Worm (Caenorhabditis elegans): Measurements from ENCODE around the gene W05B2.2.

W05B2.2 gene

ce11 chrIII:10960387-10960786 is 6.5 kb downstream of the W05B2.2 start:
- TF ChIP-seq efl-1 (optimal IDR thresholded peaks at IDR 0.05) (no peak), efl-1 (GFP tag; optimal IDR thresholded peaks at IDR 0.05 in 1 of 2) (peak in 1 of 2 experiments; percentile 54), blmp-1 (tag; optimal IDR thresholded peaks at IDR 0.05) (no peak), unc-30 (tag; optimal IDR thresholded peaks at IDR 0.05) (no peak), pag-3 (tag; optimal IDR thresholded peaks at IDR 0.05; ENCODE audit: borderline replicate concordance, insufficient read depth) (no peak), grh-1 (GFP tag; IDR thresholded peaks at IDR 0.05) (0 out of 2 replicates have a peak, but pooled peaks have one; percentile 22), jun-1 (tag; optimal IDR thresholded peaks at IDR 0.05) (no peak), ces-1 (GFP tag; optimal IDR thresholded peaks at IDR 0.05) (no peak), mef-2 (tag; optimal IDR thresholded peaks at IDR 0.05) (no peak)

ce11 chrIII:10957710-10958109 is 9.2 kb downstream of the W05B2.2 start:
- TF ChIP-seq fkh-8 (tag; optimal IDR thresholded peaks at IDR 0.05), result no peak
- TF ChIP-seq ztf-11 (tag; optimal IDR thresholded peaks at IDR 0.05), result no peak
- TF ChIP-seq irx-1 (tag; optimal IDR thresholded peaks at IDR 0.05), result no peak
- TF ChIP-seq nhr-11 (tag; optimal IDR thresholded peaks at IDR 0.05), result no peak
- TF ChIP-seq alr-1 (tag; optimal IDR thresholded peaks at IDR 0.05; ENCODE audit: borderline replicate concordance), result no peak
- TF ChIP-seq nhr-77 (tag; optimal IDR thresholded peaks at IDR 0.05), result no peak
- TF ChIP-seq ces-1 (GFP tag; optimal IDR thresholded peaks at IDR 0.05), result no peak
- no peak for TF ChIP-seq xbp-1 (tag; optimal IDR thresholded peaks at IDR 0.05)
- no peak for TF ChIP-seq blmp-1 (tag; optimal IDR thresholded peaks at IDR 0.05)
- no peak for TF ChIP-seq tbx-2 (tag; optimal IDR thresholded peaks at IDR 0.05)
- TF ChIP-seq mef-2 (tag; optimal IDR thresholded peaks at IDR 0.05), result no peak
- TF ChIP-seq nhr-71 (tag; optimal IDR thresholded peaks at IDR 0.05), result no peak

ce11 chrIII:10957236-10957635 is 9.7 kb downstream of the W05B2.2 start:
- no peak for TF ChIP-seq lir-3 (tag; optimal IDR thresholded peaks at IDR 0.05; ENCODE audit: poor library complexity)
- TF ChIP-seq nhr-71 (tag; optimal IDR thresholded peaks at IDR 0.05), result peak; percentile 4
- TF ChIP-seq nhr-12 (tag; optimal IDR thresholded peaks at IDR 0.05), result no peak
- no peak for TF ChIP-seq unc-130 (tag; optimal IDR thresholded peaks at IDR 0.05)
- TF ChIP-seq nhr-85 (tag), result peak; percentile 59

ce11 chrIII:10953160-10953559 is 13.8 kb downstream of the W05B2.2 start, which contains the start of gene zig-5:
zig-5 (minus strand) TSS chrIII:10953508.
- TF ChIP-seq lin-39 (tag; optimal IDR thresholded peaks at IDR 0.05), result no peak
- no peak for TF ChIP-seq ets-5 (GFP tag; IDR thresholded peaks at IDR 0.05)
- no peak for TF ChIP-seq F16B12.6 (tag; optimal IDR thresholded peaks at IDR 0.05)
- no peak for TF ChIP-seq blmp-1 (tag; optimal IDR thresholded peaks at IDR 0.05)
- TF ChIP-seq vab-15 (tag; optimal IDR thresholded peaks at IDR 0.05), result no peak
- no peak for TF ChIP-seq sptf-1 (tag; optimal IDR thresholded peaks at IDR 0.05)

ce11 chrIII:10951713-10952112 is 15.2 kb downstream of the W05B2.2 start:
- TF ChIP-seq nhr-71 (tag; optimal IDR thresholded peaks at IDR 0.05), result no peak
- no peak for TF ChIP-seq nhr-28 (tag; optimal IDR thresholded peaks at IDR 0.05)
- TF ChIP-seq hlh-4 (tag; optimal IDR thresholded peaks at IDR 0.05), result no peak
- no peak for TF ChIP-seq vab-15 (tag; optimal IDR thresholded peaks at IDR 0.05)
- no peak for TF ChIP-seq efl-1 (optimal IDR thresholded peaks at IDR 0.05)
- TF ChIP-seq efl-1 (GFP tag; optimal IDR thresholded peaks at IDR 0.05 in 1 of 2), result no peak
- no peak for TF ChIP-seq unc-98 (GFP tag; IDR thresholded peaks at IDR 0.05)
- TF ChIP-seq ceh-8 (GFP tag; optimal IDR thresholded peaks at IDR 0.05), result no peak

ce11 chrIII:10947155-10947554 is 19.8 kb downstream of the W05B2.2 start, which contains the start of gene strd-1:
strd-1 (plus strand) TSS chrIII:10947455.
- no peak for TF ChIP-seq C16A3.4 (tag; optimal IDR thresholded peaks at IDR 0.05)
- no peak for TF ChIP-seq skn-1 (tag; optimal IDR thresholded peaks at IDR 0.05)
- no peak for TF ChIP-seq nhr-28 (tag; optimal IDR thresholded peaks at IDR 0.05)
- TF ChIP-seq nhr-11 (tag; optimal IDR thresholded peaks at IDR 0.05), result no peak
- TF ChIP-seq jun-1 (tag; optimal IDR thresholded peaks at IDR 0.05), result no peak
- no peak for TF ChIP-seq nhr-85 (tag)
- no peak for TF ChIP-seq tlp-1 (tag; optimal IDR thresholded peaks at IDR 0.05)
- TF ChIP-seq ztf-11 (tag; optimal IDR thresholded peaks at IDR 0.05), result no peak
- no peak for TF ChIP-seq aha-1 (tag; optimal IDR thresholded peaks at IDR 0.05)
